Fruit fly (Drosophila melanogaster) whole organism, prepupa: ENCODE results near the gene asf1.

Experiments
- CG10631 ChIP-seq: fragments of 200-800 bp; sonication (Bioruptor generic); optimal IDR thresholded peaks from 2 replicates; lab custom pipeline; 2016; ENCODE audit warnings: missing biosample characterization, missing genetic modification characterization
- CG10669 ChIP-seq: fragments of 200-800 bp; sonication (Bioruptor generic); optimal IDR thresholded peaks from 3 replicates; lab custom pipeline; 2018; ENCODE audit warnings: missing biosample characterization, mild to moderate bottlenecking, missing genetic modification characterization, moderate library complexity
- CG11294 ChIP-seq: fragments of 200-800 bp; sonication (Bioruptor generic); IDR thresholded peaks from 2 replicates; pipeline ENCODE4 v1.3.6; 2022; ENCODE audit warnings: missing biosample characterization, missing genetic modification characterization
- CG11762 ChIP-seq: fragments of 200-800 bp; sonication (Bioruptor generic); optimal IDR thresholded peaks from 3 replicates; lab custom pipeline; 2016; ENCODE audit warnings: missing biosample characterization, missing genetic modification characterization; ENCODE audit not compliant: insufficient read depth
- CG11902 ChIP-seq: fragments of 200-800 bp; sonication (Bioruptor generic); optimal IDR thresholded peaks from 3 replicates; lab custom pipeline; 2016; ENCODE audit warnings: missing biosample characterization, missing genetic modification characterization
- CG15336 ChIP-seq: fragments of 200-800 bp; sonication (Bioruptor generic); IDR thresholded peaks from 2 replicates; pipeline ENCODE4 v1.3.6; 2022; ENCODE audit warnings: missing biosample characterization, missing genetic modification characterization
- CG16779 ChIP-seq: fragments of 200-800 bp; sonication (Bioruptor generic); optimal IDR thresholded peaks from 3 replicates; lab custom pipeline; 2017; ENCODE audit warnings: missing biosample characterization, mild to moderate bottlenecking, missing genetic modification characterization
- CG3032 ChIP-seq: fragments of 200-800 bp; optimal IDR thresholded peaks from 2 replicates; lab custom pipeline; 2019; ENCODE audit warnings: missing biosample characterization, mild to moderate bottlenecking, missing genetic modification characterization, moderate library complexity
- CG31627 ChIP-seq: fragments of 200-800 bp; sonication (Bioruptor generic); optimal IDR thresholded peaks from 3 replicates; lab custom pipeline; 2016; ENCODE audit warnings: missing biosample characterization, missing genetic modification characterization
- CG3919 ChIP-seq: fragments of 200-800 bp; sonication (Bioruptor generic); optimal IDR thresholded peaks from 3 replicates; lab custom pipeline; 2016; ENCODE audit warnings: missing biosample characterization, missing genetic modification characterization
- CG4318 ChIP-seq: fragments of 200-800 bp; sonication (Bioruptor generic); optimal IDR thresholded peaks from 3 replicates; lab custom pipeline; 2017; ENCODE audit warnings: missing biosample characterization, mild to moderate bottlenecking, missing genetic modification characterization
- CG6792 ChIP-seq: fragments of 200-800 bp; sonication (Bioruptor generic); optimal IDR thresholded peaks from 3 replicates; lab custom pipeline; 2016; ENCODE audit warnings: missing biosample characterization, missing genetic modification characterization
- CG6808 ChIP-seq: fragments of 200-800 bp; sonication (Bioruptor generic); optimal IDR thresholded peaks from 3 replicates; lab custom pipeline; 2017; ENCODE audit warnings: missing biosample characterization, missing genetic modification characterization, mild to moderate bottlenecking, moderate library complexity, missing genetic modification reagents
- CG6854 ChIP-seq: fragments of 200-800 bp; sonication (Bioruptor generic); optimal IDR thresholded peaks from 2 replicates; lab custom pipeline; 2017; ENCODE audit warnings: missing biosample characterization, mild to moderate bottlenecking, missing genetic modification characterization
- CG7368 ChIP-seq: fragments of 200-800 bp; sonication (Bioruptor generic); optimal IDR thresholded peaks from 3 replicates; lab custom pipeline; 2016; ENCODE audit warnings: missing biosample characterization, missing genetic modification characterization
- CG8119 ChIP-seq: fragments of 200-800 bp; sonication (Bioruptor generic); IDR thresholded peaks from 3 replicates; pipeline ENCODE4 v1.3.6; 2022; ENCODE audit warnings: missing biosample characterization, missing genetic modification characterization
- CG8319 ChIP-seq: fragments of 200-800 bp; sonication (Bioruptor generic); optimal IDR thresholded peaks from 3 replicates; lab custom pipeline; 2016; ENCODE audit warnings: missing biosample characterization, missing genetic modification characterization
- CG8632 ChIP-seq: fragments of 200-800 bp; sonication (Bioruptor generic); optimal IDR thresholded peaks from 3 replicates; lab custom pipeline; 2016; ENCODE audit warnings: missing biosample characterization, missing genetic modification characterization
- CG9139 ChIP-seq: fragments of 200-800 bp; sonication (Bioruptor generic); optimal IDR thresholded peaks from 3 replicates; lab custom pipeline; 2017; ENCODE audit warnings: missing biosample characterization, mild to moderate bottlenecking, missing genetic modification characterization
- Eip78C ChIP-seq: fragments of 200-800 bp; sonication (Bioruptor generic); peaks from one replicate; lab custom pipeline; 2016; ENCODE audit warnings: missing biosample characterization, missing genetic modification characterization
- Eip93F ChIP-seq: fragments of 200-800 bp; sonication (Bioruptor generic); optimal IDR thresholded peaks from 2 replicates; lab custom pipeline; 2016; ENCODE audit warnings: missing biosample characterization, mild to moderate bottlenecking, missing genetic modification characterization
- Ets96B ChIP-seq: fragments of 200-800 bp; optimal IDR thresholded peaks from 2 replicates; lab custom pipeline; 2019; ENCODE audit warnings: missing biosample characterization, mild to moderate bottlenecking, missing genetic modification characterization, moderate library complexity
- Gug ChIP-seq: fragments of 200-800 bp; sonication (Bioruptor generic); IDR thresholded peaks from 2 replicates; pipeline ENCODE4 v1.3.6; 2022; ENCODE audit warnings: missing biosample characterization, missing genetic modification characterization
- Hr38 ChIP-seq: sonication (Bioruptor generic); optimal IDR thresholded peaks from 2 replicates; lab custom pipeline; 2016; ENCODE audit warnings: missing biosample characterization, missing genetic modification characterization
- Hr39 ChIP-seq: fragments of 200-800 bp; sonication (Bioruptor generic); optimal IDR thresholded peaks from 2 replicates; lab custom pipeline; 2016; ENCODE audit warnings: missing biosample characterization, missing genetic modification characterization
- Met ChIP-seq: fragments of 200-800 bp; sonication (Bioruptor generic); optimal IDR thresholded peaks from 3 replicates; lab custom pipeline; 2016; ENCODE audit warnings: missing biosample characterization, missing genetic modification characterization
- OdsH ChIP-seq: fragments of 200-800 bp; sonication (Bioruptor generic); optimal IDR thresholded peaks from 3 replicates; lab custom pipeline; 2016; ENCODE audit warnings: missing biosample characterization, missing genetic modification characterization
- Smox ChIP-seq: fragments of 200-800 bp; sonication (Bioruptor generic); optimal IDR thresholded peaks from 3 replicates; lab custom pipeline; 2016; ENCODE audit warnings: missing biosample characterization, missing genetic modification characterization
- Sox14 ChIP-seq: fragments of 200-800 bp; sonication (Bioruptor generic); optimal IDR thresholded peaks from 3 replicates; lab custom pipeline; 2016; ENCODE audit warnings: missing biosample characterization, missing genetic modification characterization
- achi ChIP-seq: fragments of 200-800 bp; sonication (Bioruptor generic); optimal IDR thresholded peaks from 3 replicates; lab custom pipeline; 2016; ENCODE audit warnings: missing biosample characterization, missing genetic modification characterization
- acj6 ChIP-seq: fragments of 200-800 bp; sonication (Bioruptor generic); optimal IDR thresholded peaks from 3 replicates; lab custom pipeline; 2016; ENCODE audit warnings: missing biosample characterization, missing genetic modification characterization
- cyc ChIP-seq: fragments of 200-800 bp; sonication (Bioruptor generic); optimal IDR thresholded peaks from 3 replicates; lab custom pipeline; 2016; ENCODE audit warnings: missing biosample characterization, missing genetic modification characterization
- dac ChIP-seq: fragments of 200-800 bp; sonication (Bioruptor generic); optimal IDR thresholded peaks from 2 replicates; lab custom pipeline; 2017; ENCODE audit warnings: missing biosample characterization, mild to moderate bottlenecking, missing genetic modification characterization
- eg ChIP-seq: fragments of 200-800 bp; sonication (Bioruptor generic); IDR thresholded peaks from 3 replicates; pipeline ENCODE4 v1.3.6; 2022; ENCODE audit warnings: missing biosample characterization, missing genetic modification characterization
- esn ChIP-seq: fragments of 200-800 bp; sonication (Bioruptor generic); optimal IDR thresholded peaks from 2 replicates; lab custom pipeline; 2016; ENCODE audit warnings: missing biosample characterization, mild to moderate bottlenecking, missing genetic modification characterization, moderate library complexity
- fd85E ChIP-seq: fragments of 200-800 bp; sonication (Bioruptor generic); optimal IDR thresholded peaks from 3 replicates; lab custom pipeline; 2016; ENCODE audit warnings: missing biosample characterization, missing genetic modification characterization
- fkh ChIP-seq: fragments of 200-800 bp; sonication (Bioruptor generic); optimal IDR thresholded peaks from 3 replicates; lab custom pipeline; 2017; ENCODE audit warnings: missing biosample characterization, mild to moderate bottlenecking, missing genetic modification characterization, moderate library complexity
- lz ChIP-seq: fragments of 200-800 bp; sonication (Bioruptor generic); optimal IDR thresholded peaks from 3 replicates; lab custom pipeline; 2016; ENCODE audit warnings: missing biosample characterization, missing genetic modification characterization
- pdm3 ChIP-seq: fragments of 200-800 bp; sonication (Bioruptor generic); optimal IDR thresholded peaks from 3 replicates; lab custom pipeline; 2016; ENCODE audit warnings: missing biosample characterization, missing genetic modification characterization
- salr ChIP-seq, 2 experiments: fragments of 200-800 bp; sonication (Bioruptor generic); optimal IDR thresholded peaks; 3 replicates each; lab custom pipeline; 2016 to 2018; ENCODE audit warnings: missing biosample characterization in 2 of 2, missing genetic modification characterization in 2 of 2, mild to moderate bottlenecking in 1 of 2
- spab ChIP-seq: fragments of 200-800 bp; sonication (Bioruptor generic); optimal IDR thresholded peaks from 2 replicates; lab custom pipeline; 2017; ENCODE audit warnings: missing biosample characterization, mild to moderate bottlenecking, missing genetic modification characterization, missing genetic modification reagents
- svp ChIP-seq: fragments of 200-800 bp; sonication (Bioruptor generic); peaks from one replicate; lab custom pipeline; 2016; ENCODE audit warnings: missing biosample characterization, missing genetic modification characterization
- topi ChIP-seq: fragments of 200-800 bp; sonication (Bioruptor generic); optimal IDR thresholded peaks from 3 replicates; lab custom pipeline; 2016; ENCODE audit warnings: missing biosample characterization, missing genetic modification characterization
- vri ChIP-seq: fragments of 200-800 bp; sonication (Bioruptor generic); optimal IDR thresholded peaks from 3 replicates; lab custom pipeline; 2016; ENCODE audit warnings: missing biosample characterization, mild to moderate bottlenecking, missing genetic modification characterization

The asf1 gene

dm6 chr3L:19612172-19612571 lies 6.5 kb upstream of the asf1 start, which contains the start of the genes Lon and PIG-F (continued):
- TF ChIP-seq CG8319 (GFP tag; lab: Kevin White, UChicago): peak; percentile 98
- peak; percentile 98 for TF ChIP-seq CG15336 (GFP tag; lab: Robert Waterston, UW)
- TF ChIP-seq lz: peak; percentile 99
- TF ChIP-seq CG6808 (GFP tag; lab: Kevin White, UChicago): peak; percentile 98
- peak; percentile 99 for TF ChIP-seq Smox (GFP tag; lab: Kevin White, UChicago)
- TF ChIP-seq achi (GFP tag; lab: Kevin White, UChicago): peak; percentile 99
- peak; percentile 99 for TF ChIP-seq pdm3
- peak; percentile 99 for TF ChIP-seq Hr39 (GFP tag; lab: Kevin White, UChicago)
- TF ChIP-seq, all 60 proteins: peak for 60

- TF ChIP-seq CG31627 (GFP tag; lab: Kevin White, UChicago) (peak; percentile 13), esn (GFP tag; lab: Kevin White, UChicago) (peak; percentile 17), CG8632 (GFP tag; lab: Kevin White, UChicago) (no peak), vri (peak; percentile 81), CG9139 (GFP tag; lab: Kevin White, UChicago) (no peak), CG6854 (GFP tag; lab: Kevin White, UChicago) (peak; percentile 12), Eip93F (GFP tag; lab: Kevin White, UChicago) (peak; percentile 8), fkh (GFP tag; lab: Kevin White, UChicago) (peak; percentile 94)
- TF ChIP-seq, all 60 proteins: peak for 6
Observed at dm6 chr3L:19630701-19631100, 12.0 kb downstream of the asf1 start.

- no peak for TF ChIP-seq dac (GFP tag; lab: Kevin White, UChicago)
- TF ChIP-seq CG10669 (GFP tag; lab: Kevin White, UChicago): no peak
- no peak for TF ChIP-seq Sox14 (GFP tag; lab: Kevin White, UChicago)
- TF ChIP-seq Eip93F (GFP tag; lab: Kevin White, UChicago): no peak
Observed at dm6 chr3L:19631867-19632266, 13.2 kb downstream of the asf1 start.

- TF ChIP-seq svp (GFP tag; lab: Kevin White, UChicago): peak; percentile 82
- peak; percentile 82; the same call in 2 of the 3 replicates for TF ChIP-seq eg
- TF ChIP-seq CG3919: peak; percentile 57
- no peak for TF ChIP-seq CG10669 (GFP tag; lab: Kevin White, UChicago)
- no peak for TF ChIP-seq Hr38 (GFP tag; lab: Kevin White, UChicago)
- TF ChIP-seq Ets96B (tag; lab: Kevin White, UChicago): peak; percentile 29
- TF ChIP-seq Met: peak; percentile 72
- TF ChIP-seq Gug: peak; percentile 52; the same call in 1 of the 2 replicates
- peak; percentile 70 for TF ChIP-seq CG8119 (GFP tag; lab: Robert Waterston, UW)
- TF ChIP-seq OdsH (GFP tag; lab: Kevin White, UChicago): peak; percentile 70
- no peak for TF ChIP-seq fd85E (GFP tag; lab: Kevin White, UChicago)
- TF ChIP-seq spab (GFP tag; lab: Kevin White, UChicago): no peak
- peak; percentile 49 for TF ChIP-seq lz
- peak; percentile 54 for TF ChIP-seq vri
- peak; percentile 64 for TF ChIP-seq cyc (GFP tag; lab: Kevin White, UChicago)
- TF ChIP-seq CG4318 (GFP tag; lab: Kevin White, UChicago): peak; percentile 30
- TF ChIP-seq CG11294 (GFP tag; lab: Robert Waterston, UW): peak; percentile 59
- peak; percentile 40 for TF ChIP-seq CG7368 (GFP tag; lab: Kevin White, UChicago)
- peak; percentile 78 for TF ChIP-seq CG15336 (GFP tag; lab: Robert Waterston, UW)
- peak; percentile 27 for TF ChIP-seq CG11902 (GFP tag; lab: Kevin White, UChicago)
- TF ChIP-seq Hr39 (GFP tag; lab: Kevin White, UChicago): peak; percentile 65
- peak; percentile 93 for TF ChIP-seq Eip78C (GFP tag; lab: Kevin White, UChicago)
- peak; percentile 93 for TF ChIP-seq CG8319 (GFP tag; lab: Kevin White, UChicago)
- TF ChIP-seq salr (GFP tag; optimal IDR thresholded peaks at IDR 0.05; lab: Kevin White, UChicago): peak in 1 of 2 experiments; percentile 8
- TF ChIP-seq CG3032 (tag; lab: Kevin White, UChicago): peak; percentile 31
- peak; percentile 41 for TF ChIP-seq CG6792 (GFP tag; lab: Kevin White, UChicago)
- TF ChIP-seq CG10631 (GFP tag; lab: Kevin White, UChicago): peak; percentile 38
- TF ChIP-seq CG16779 (tag; lab: Kevin White, UChicago): no peak
- TF ChIP-seq acj6: peak; percentile 58
- TF ChIP-seq CG11762 (GFP tag; lab: Kevin White, UChicago): peak; percentile 19
- peak; percentile 70 for TF ChIP-seq topi (GFP tag; lab: Kevin White, UChicago)
Observed at dm6 chr3L:19632766-19633632, 14.3 kb downstream of the asf1 start.
